Worm (Caenorhabditis elegans): ENCODE results near the gene F21D9.3.
"Not testable (repeated sequence)": the region's sequence is repeated elsewhere in the genome, so short reads cannot be mapped to it uniquely, and the experiment has no call there.

F21D9.3 gene

DNA sequence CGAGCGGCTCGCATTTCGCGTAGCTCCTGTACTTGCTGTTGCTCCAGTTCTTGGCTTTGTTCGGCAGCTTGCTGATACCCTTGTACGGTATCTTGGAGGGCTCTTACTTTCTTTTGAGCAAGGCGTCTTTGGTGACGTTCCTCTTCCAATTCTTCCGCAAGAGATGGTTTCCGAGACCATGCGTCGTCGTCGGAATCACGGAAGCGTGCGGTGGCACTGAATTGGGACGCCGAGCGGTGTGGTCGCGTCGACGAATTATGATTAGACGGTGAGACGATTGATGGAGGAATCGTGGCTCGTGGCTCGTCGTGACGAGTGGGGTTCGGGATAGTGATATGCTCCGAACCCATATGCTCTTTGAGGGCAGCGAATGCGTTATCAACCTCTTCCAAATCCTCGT, 18.8 kb upstream of the F21D9.3 start:
- TF ChIP-seq flh-1 (GFP tag; optimal IDR thresholded peaks at IDR 0.05) = no peak
- TF ChIP-seq zip-8 (tag; optimal IDR thresholded peaks at IDR 0.05) = no peak
- no peak for TF ChIP-seq tbx-8 (GFP tag; optimal IDR thresholded peaks at IDR 0.05)
- TF ChIP-seq elt-1 (tag; optimal IDR thresholded peaks at IDR 0.05; ENCODE audit: borderline replicate concordance, insufficient read depth) = no peak
- TF ChIP-seq sem-2 (GFP tag; optimal IDR thresholded peaks at IDR 0.05) = no peak
- no peak for TF ChIP-seq lsy-2 (tag; optimal IDR thresholded peaks at IDR 0.05)

DNA sequence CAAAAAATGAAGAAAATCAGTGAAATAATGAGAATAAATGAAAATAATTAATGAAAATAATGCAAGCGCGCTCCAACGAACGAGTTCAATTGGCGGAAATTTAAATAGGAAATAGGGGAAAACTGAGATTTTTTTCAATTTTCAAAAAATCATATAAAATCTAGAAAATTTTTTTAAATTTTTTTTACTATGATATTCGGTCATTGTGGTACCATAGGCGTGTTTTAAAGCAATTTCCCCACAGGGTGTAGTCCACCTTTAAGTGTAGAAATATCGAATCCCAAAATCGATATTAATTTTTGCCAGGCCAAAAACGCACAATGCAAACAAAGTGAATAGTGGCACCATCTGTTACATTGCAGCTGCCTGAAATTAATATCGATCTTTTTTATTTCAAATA, 6.6 kb upstream of the F21D9.3 start, which contains the start of gene F21D9.1:
Gene F21D9.1, plus strand, starts transcription at position 301 of the 400 bp plus-strand sequence.
- not testable (repeated sequence) for TF ChIP-seq bed-3 (GFP tag; optimal IDR thresholded peaks at IDR 0.05); unc-120 (tag; optimal IDR thresholded peaks at IDR 0.05; ENCODE audit: poor library complexity, severe bottlenecking); ces-1 (GFP tag; optimal IDR thresholded peaks at IDR 0.05)

DNA sequence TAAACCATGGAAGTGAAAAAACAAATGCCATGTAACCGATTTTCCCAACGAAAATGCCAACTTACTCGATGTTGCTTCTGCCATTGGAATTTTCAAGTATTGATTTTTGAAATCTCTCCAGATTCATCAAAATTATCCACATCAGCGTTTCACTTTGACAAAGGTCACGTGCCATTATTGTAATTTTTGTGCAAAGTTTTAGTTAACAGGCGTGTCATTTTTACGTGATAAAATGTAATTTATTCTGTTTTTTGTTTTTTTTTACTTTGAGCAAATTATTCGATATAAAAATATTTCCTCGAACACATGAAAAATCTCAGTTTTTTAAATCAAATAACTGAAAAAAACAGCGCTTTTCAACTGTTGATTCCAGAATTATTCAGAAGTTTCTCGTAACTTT, 4.8 kb upstream of the F21D9.3 start, which contains the start of gene F21D9.2:
Gene F21D9.2, minus strand, starts transcription at position 101 of the 400 bp plus-strand sequence.
- TF ChIP-seq zip-8 (tag; optimal IDR thresholded peaks at IDR 0.05) (no peak), blmp-1 (tag; optimal IDR thresholded peaks at IDR 0.05) (no peak)

DNA sequence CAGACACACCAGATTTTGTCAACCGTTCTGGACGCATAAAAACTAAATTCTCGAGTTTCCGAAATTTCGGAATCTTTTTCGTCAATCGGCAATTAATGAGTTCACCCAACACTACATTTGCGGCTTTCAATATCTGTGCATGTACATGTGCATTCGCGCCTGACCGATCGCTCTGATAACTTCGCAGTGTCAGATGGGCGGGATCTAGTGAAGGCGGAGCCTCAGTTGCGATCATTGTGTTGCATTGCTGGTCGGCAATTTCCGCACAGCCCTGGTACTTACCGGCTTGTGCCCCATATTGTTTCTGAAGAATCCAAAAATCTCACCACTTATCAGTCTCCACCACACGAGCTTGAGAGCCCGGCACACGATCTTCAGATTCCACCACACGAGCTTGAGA, 3.1 kb upstream of the F21D9.3 start:
- TF ChIP-seq ces-1 (GFP tag; optimal IDR thresholded peaks at IDR 0.05) = no peak
- TF ChIP-seq unc-39 (tag; optimal IDR thresholded peaks at IDR 0.05) = no peak
- TF ChIP-seq ham-2 (GFP tag; optimal IDR thresholded peaks at IDR 0.05) = no peak
- no peak for TF ChIP-seq bed-3 (GFP tag; optimal IDR thresholded peaks at IDR 0.05)
- no peak for TF ChIP-seq lsy-2 (tag; optimal IDR thresholded peaks at IDR 0.05)
- TF ChIP-seq ceh-83 (GFP tag; optimal IDR thresholded peaks at IDR 0.05) = no peak
- no peak for TF ChIP-seq elt-1 (tag; optimal IDR thresholded peaks at IDR 0.05; ENCODE audit: borderline replicate concordance, insufficient read depth)
- no peak for TF ChIP-seq sptf-1 (tag; optimal IDR thresholded peaks at IDR 0.05)
- no peak for TF ChIP-seq elt-3 (tag; optimal IDR thresholded peaks at IDR 0.05)
- no peak for TF ChIP-seq nhr-2 (tag; optimal IDR thresholded peaks at IDR 0.05)
- TF ChIP-seq flh-1 (GFP tag; optimal IDR thresholded peaks at IDR 0.05) = no peak

DNA sequence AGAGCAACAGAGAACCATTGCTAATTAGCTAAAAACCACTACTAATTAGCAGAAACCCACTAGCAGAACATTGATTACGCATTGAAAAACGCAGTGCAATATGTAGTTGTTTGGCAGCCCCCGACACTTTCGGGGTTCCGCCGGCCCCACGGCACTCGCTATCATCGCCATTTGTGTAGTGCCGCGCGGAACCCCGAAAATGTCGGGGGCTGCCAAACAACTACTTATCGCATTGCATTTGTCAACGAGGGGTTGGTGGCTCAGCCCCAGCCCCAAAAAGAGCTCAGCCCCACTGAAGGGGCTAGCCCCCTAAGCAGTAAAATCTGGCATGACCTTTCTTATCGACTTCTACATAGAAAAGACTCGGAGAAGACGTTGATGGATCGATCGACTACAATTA, 1.9 kb upstream of the F21D9.3 start:
- TF ChIP-seq mls-2 (tag; optimal IDR thresholded peaks at IDR 0.05) (no peak), nhr-76 (tag; optimal IDR thresholded peaks at IDR 0.05) (no peak), blmp-1 (tag; optimal IDR thresholded peaks at IDR 0.05) (no peak), ceh-43 (GFP tag; optimal IDR thresholded peaks at IDR 0.05) (no peak), ham-2 (GFP tag; optimal IDR thresholded peaks at IDR 0.05) (no peak), lin-32 (GFP tag; optimal IDR thresholded peaks at IDR 0.05) (no peak), elt-3 (tag; optimal IDR thresholded peaks at IDR 0.05) (no peak)

DNA sequence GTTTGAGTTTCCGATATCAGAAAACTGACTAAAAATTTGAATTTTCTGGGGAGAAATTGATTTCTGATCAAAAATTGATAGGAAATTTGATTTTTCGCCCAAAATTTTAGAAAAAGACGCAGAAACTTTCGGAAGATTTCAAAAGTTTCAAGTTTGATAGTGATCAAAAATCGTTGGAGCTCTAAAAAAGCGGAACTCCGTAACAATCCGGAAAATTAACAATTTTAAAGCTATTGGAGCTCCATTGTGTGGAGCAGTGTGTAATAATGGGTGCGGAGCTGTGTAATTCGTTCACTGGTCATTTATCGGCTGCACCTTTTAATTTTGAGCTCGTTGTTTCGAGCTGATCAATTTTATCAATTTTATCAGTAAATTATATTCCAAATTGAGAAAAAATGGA, 4.0 kb downstream of the F21D9.3 start, which contains the start of gene F21D9.4:
Gene F21D9.4, plus strand, starts transcription at position 301 of the 400 bp plus-strand sequence.
- TF ChIP-seq unc-62 (GFP tag; optimal IDR thresholded peaks at IDR 0.05) = no peak
- TF ChIP-seq flh-1 (GFP tag; optimal IDR thresholded peaks at IDR 0.05) = no peak

DNA sequence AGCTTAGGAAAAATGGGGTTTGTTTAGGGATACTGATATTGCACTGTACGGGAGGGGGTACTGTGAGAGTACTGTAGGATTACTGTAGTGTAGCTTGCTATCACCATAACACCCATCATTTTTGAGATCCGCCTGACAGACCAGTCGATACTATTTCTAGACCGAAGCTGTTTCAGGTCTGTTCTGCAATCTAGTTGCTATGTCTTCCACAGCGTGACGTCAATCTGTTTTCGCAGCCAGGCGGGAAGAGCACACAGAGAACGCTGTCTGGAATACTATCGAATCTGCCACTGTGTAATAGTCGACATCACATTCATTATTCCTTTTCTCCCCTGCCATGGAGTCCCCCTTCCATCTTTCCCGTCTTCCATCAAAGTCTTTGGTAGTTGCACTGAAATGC, 5.7 kb downstream of the F21D9.3 start, which contains the start of gene F21D9.11:
Gene F21D9.11, plus strand, starts transcription at position 301 of the 400 bp plus-strand sequence.
- TF ChIP-seq unc-120 (tag; optimal IDR thresholded peaks at IDR 0.05; ENCODE audit: poor library complexity, severe bottlenecking) = no peak
- TF ChIP-seq ceh-39 (tag; optimal IDR thresholded peaks at IDR 0.05) = no peak
- no peak for TF ChIP-seq mls-2 (tag; optimal IDR thresholded peaks at IDR 0.05)
- TF ChIP-seq snpc-4 (tag; optimal IDR thresholded peaks at IDR 0.05) = no peak
- no peak for TF ChIP-seq drap-1 (GFP tag; optimal IDR thresholded peaks at IDR 0.05)
- TF ChIP-seq unc-39 (tag; optimal IDR thresholded peaks at IDR 0.05) = no peak
- no peak for TF ChIP-seq elt-1 (tag; optimal IDR thresholded peaks at IDR 0.05; ENCODE audit: borderline replicate concordance, insufficient read depth)
- TF ChIP-seq nhr-76 (tag; optimal IDR thresholded peaks at IDR 0.05) = no peak
- no peak for TF ChIP-seq lin-32 (GFP tag; optimal IDR thresholded peaks at IDR 0.05)
- TF ChIP-seq unc-62 (GFP tag; optimal IDR thresholded peaks at IDR 0.05) = no peak
- no peak for TF ChIP-seq elt-3 (tag; optimal IDR thresholded peaks at IDR 0.05)
- TF ChIP-seq nhr-2 (tag; optimal IDR thresholded peaks at IDR 0.05) = no peak
- no peak for TF ChIP-seq mab-5 (tag; optimal IDR thresholded peaks at IDR 0.05)
